Worm (Caenorhabditis elegans) whole organism, young adult: ENCODE data around the gene math-45.

ENCODE experiments used
- B0035.1 ChIP-seq: sonication (generic microtip); optimal IDR thresholded peaks from 2 replicates; lab custom pipeline; 2016; ENCODE audit warnings: missing genetic modification characterization, mild to moderate bottlenecking, missing compliant biosample characterization, missing genotype, missing genetic modification reagents
- B0261.1 ChIP-seq: sonication (generic microtip); optimal IDR thresholded peaks from 2 replicates; lab custom pipeline; 2016; ENCODE audit warnings: mild to moderate bottlenecking, missing genetic modification characterization, moderate library complexity, missing compliant biosample characterization
- D2030.7 ChIP-seq: fragments of 200-800 bp; sonication (Bioruptor generic); IDR thresholded peaks from 2 replicates; pipeline ENCODE4 v1.3.6; 2022; ENCODE audit warnings: missing genetic modification reagents, missing genetic modification characterization, missing compliant biosample characterization
- F23B12.7 ChIP-seq: sonication (generic microtip); optimal IDR thresholded peaks from 2 replicates; lab custom pipeline; 2017; ENCODE audit warnings: missing genetic modification characterization, mild to moderate bottlenecking, missing compliant biosample characterization, antibody characterized with exemption, moderate library complexity; ENCODE audit not compliant: insufficient read depth
- F52B5.7 ChIP-seq: sonication (generic microtip); optimal IDR thresholded peaks from 2 replicates; lab custom pipeline; 2016; ENCODE audit warnings: mild to moderate bottlenecking, missing genetic modification characterization, missing compliant biosample characterization
- F57C9.4 ChIP-seq: sonication (generic microtip); optimal IDR thresholded peaks from 2 replicates; lab custom pipeline; 2017; ENCODE audit warnings: mild to moderate bottlenecking, missing genetic modification characterization, missing compliant biosample characterization
- K11D2.4 ChIP-seq: fragments of 200-800 bp; sonication (Bioruptor generic); IDR thresholded peaks from 2 replicates; pipeline ENCODE4 v1.3.6; 2022; ENCODE audit warnings: missing genetic modification reagents, missing genetic modification characterization, missing compliant biosample characterization
- K12H6.12 ChIP-seq: fragments of 200-800 bp; sonication (Bioruptor generic); optimal IDR thresholded peaks from 2 replicates; lab custom pipeline; 2018; ENCODE audit warnings: mild to moderate bottlenecking, missing genetic modification characterization, missing compliant biosample characterization
- T07F8.4 ChIP-seq: sonication (generic microtip); optimal IDR thresholded peaks from 2 replicates; lab custom pipeline; 2016; ENCODE audit warnings: mild to moderate bottlenecking, missing genetic modification characterization, moderate library complexity, missing compliant biosample characterization
- Y53F4B.3 ChIP-seq: fragments of 200-800 bp; sonication (Bioruptor generic); IDR thresholded peaks from 2 replicates; pipeline ENCODE4 v1.3.6; 2022; ENCODE audit warnings: missing genetic modification reagents, missing genetic modification characterization, missing compliant biosample characterization
- Y53G8AR.9 ChIP-seq: fragments of 200-800 bp; sonication (Bioruptor generic); conservative IDR thresholded peaks from 2 replicates; pipeline ENCODE4 v1.3.6; 2022; ENCODE audit warnings: missing genetic modification reagents, missing genetic modification characterization, missing compliant biosample characterization
- Y56A3A.18 ChIP-seq: fragments of 200-800 bp; sonication (Bioruptor generic); IDR thresholded peaks from 2 replicates; pipeline ENCODE4 v1.3.6; 2022; ENCODE audit warnings: missing genetic modification reagents, missing genetic modification characterization, missing compliant biosample characterization
- Y95B8A.8 ChIP-seq: fragments of 200-800 bp; sonication (Bioruptor generic); IDR thresholded peaks from 2 replicates; pipeline ENCODE4 v1.3.6; 2022; ENCODE audit warnings: missing genetic modification reagents, missing genetic modification characterization, missing compliant biosample characterization
- ZK185.1 ChIP-seq: sonication (generic microtip); optimal IDR thresholded peaks from 2 replicates; lab custom pipeline; 2016; ENCODE audit warnings: mild to moderate bottlenecking, missing genetic modification characterization, missing compliant biosample characterization; ENCODE audit not compliant: poor library complexity, severe bottlenecking
- ama-1 ChIP-seq, 3 experiments: fragments of 150-350 bp in 1 of 3; sonication (generic microtip) in 2 of 3; optimal IDR thresholded peaks; 2 replicates each; lab custom pipeline; 2014 to 2018; ENCODE audit warnings: missing biosample characterization in 2 of 3, missing genetic modification characterization in 2 of 3, missing genetic modification reagents in 2 of 3
- athp-1 ChIP-seq: sonication (generic microtip); optimal IDR thresholded peaks from 2 replicates; lab custom pipeline; 2017; ENCODE audit warnings: mild to moderate bottlenecking, missing genetic modification characterization, missing compliant biosample characterization
- bed-1 ChIP-seq: fragments of 200-800 bp; sonication (Bioruptor generic); IDR thresholded peaks from 2 replicates; pipeline ENCODE4 v1.3.6; 2022; ENCODE audit warnings: missing genetic modification reagents, missing genetic modification characterization, missing compliant biosample characterization
- cebp-2 ChIP-seq: fragments of 200-800 bp; sonication (Bioruptor generic); IDR thresholded peaks from 2 replicates; pipeline ENCODE4 v1.3.6; 2022; ENCODE audit warnings: missing genetic modification characterization, missing compliant biosample characterization
- ceh-100 ChIP-seq: fragments of 200-800 bp; sonication (Bioruptor generic); IDR thresholded peaks from 2 replicates; pipeline ENCODE4 v1.3.6; 2022; ENCODE audit warnings: missing genetic modification reagents, missing genetic modification characterization, missing compliant biosample characterization
- ceh-27 ChIP-seq: fragments of 200-800 bp; sonication (Bioruptor generic); optimal IDR thresholded peaks from 2 replicates; lab custom pipeline; 2018; ENCODE audit warnings: mild to moderate bottlenecking, missing genetic modification characterization, moderate library complexity, missing compliant biosample characterization
- ceh-58 ChIP-seq: fragments of 200-800 bp; sonication (Bioruptor generic); IDR thresholded peaks from 2 replicates; pipeline ENCODE4 v1.3.6; 2022; ENCODE audit warnings: missing genetic modification characterization, missing compliant biosample characterization
- die-1 ChIP-seq: sonication (generic microtip); optimal IDR thresholded peaks from 2 replicates; lab custom pipeline; 2016; ENCODE audit warnings: missing genotype, mild to moderate bottlenecking, missing genetic modification characterization, missing compliant biosample characterization
- dpff-1 ChIP-seq: sonication (generic microtip); optimal IDR thresholded peaks from 2 replicates; lab custom pipeline; 2017; ENCODE audit warnings: mild to moderate bottlenecking, missing genetic modification characterization, missing compliant biosample characterization
- egl-18 ChIP-seq: fragments of 200-800 bp; sonication (Bioruptor generic); IDR thresholded peaks from 2 replicates; pipeline ENCODE4 v1.3.6; 2022; ENCODE audit warnings: missing genetic modification reagents, missing genetic modification characterization, missing compliant biosample characterization
- ekl-4 ChIP-seq: fragments of 200-800 bp; sonication (Bioruptor generic); IDR thresholded peaks from 2 replicates; pipeline ENCODE4 v1.3.6; 2022; ENCODE audit warnings: missing genetic modification reagents, missing genetic modification characterization, missing compliant biosample characterization
- gei-17 ChIP-seq: fragments of 200-800 bp; sonication (Bioruptor generic); optimal IDR thresholded peaks from 2 replicates; lab custom pipeline; 2018; ENCODE audit warnings: mild to moderate bottlenecking, missing genetic modification characterization, missing compliant biosample characterization
- him-1 ChIP-seq: sonication (generic microtip); optimal IDR thresholded peaks from 2 replicates; lab custom pipeline; 2016; ENCODE audit warnings: missing genotype, missing genetic modification reagents, missing genetic modification characterization, missing compliant biosample characterization
- hlh-26 ChIP-seq: fragments of 200-800 bp; sonication (Bioruptor generic); conservative IDR thresholded peaks from 2 replicates; pipeline ENCODE4 v1.3.6; 2022; ENCODE audit warnings: missing genetic modification reagents, missing genetic modification characterization, missing compliant biosample characterization
- hmg-1.2 ChIP-seq: fragments of 200-800 bp; sonication (Bioruptor generic); IDR thresholded peaks from 2 replicates; pipeline ENCODE4 v1.3.6; 2022; ENCODE audit warnings: missing genetic modification reagents, missing genetic modification characterization, missing compliant biosample characterization
- hmg-20 ChIP-seq: fragments of 200-800 bp; sonication (Bioruptor generic); IDR thresholded peaks from 2 replicates; pipeline ENCODE4 v1.3.6; 2022; ENCODE audit warnings: missing genetic modification reagents, missing genetic modification characterization, missing compliant biosample characterization
- let-526 ChIP-seq: fragments of 200-800 bp; sonication (Bioruptor generic); IDR thresholded peaks from 2 replicates; pipeline ENCODE4 v1.3.6; 2022; ENCODE audit warnings: missing genetic modification reagents, missing genetic modification characterization, missing compliant biosample characterization
- lir-1 ChIP-seq: fragments of 200-800 bp; sonication (Bioruptor generic); conservative IDR thresholded peaks from 2 replicates; pipeline ENCODE4 v1.3.6; 2022; ENCODE audit warnings: missing genetic modification reagents, missing genetic modification characterization, missing compliant biosample characterization
- lsy-27 ChIP-seq: sonication (generic microtip); optimal IDR thresholded peaks from 2 replicates; lab custom pipeline; 2017; ENCODE audit warnings: missing genetic modification characterization, mild to moderate bottlenecking, missing compliant biosample characterization, antibody characterized with exemption, missing genotype, borderline replicate concordance; ENCODE audit not compliant: insufficient read depth
- madf-10 ChIP-seq: sonication (generic microtip); optimal IDR thresholded peaks from 2 replicates; lab custom pipeline; 2016; ENCODE audit warnings: mild to moderate bottlenecking, missing genetic modification characterization, missing compliant biosample characterization
- mxl-1 ChIP-seq: sonication (generic microtip); optimal IDR thresholded peaks from 2 replicates; lab custom pipeline; 2016; ENCODE audit warnings: missing genetic modification characterization, missing compliant biosample characterization
- nfya-2 ChIP-seq: fragments of 200-800 bp; sonication (Bioruptor generic); IDR thresholded peaks from 2 replicates; pipeline ENCODE4 v1.3.6; 2022; ENCODE audit warnings: missing genetic modification reagents, missing genetic modification characterization, missing compliant biosample characterization
- nhr-120 ChIP-seq: fragments of 200-800 bp; sonication (Bioruptor generic); IDR thresholded peaks from 2 replicates; pipeline ENCODE4 v1.3.6; 2022; ENCODE audit warnings: missing genetic modification characterization, missing compliant biosample characterization
- nhr-179 ChIP-seq: sonication (generic microtip); optimal IDR thresholded peaks from 2 replicates; lab custom pipeline; 2016; ENCODE audit warnings: mild to moderate bottlenecking, missing genetic modification characterization, missing compliant biosample characterization
- nhr-90 ChIP-seq: sonication (generic microtip); optimal IDR thresholded peaks from 2 replicates; lab custom pipeline; 2016; ENCODE audit warnings: missing genotype, mild to moderate bottlenecking, missing genetic modification characterization, missing compliant biosample characterization
- rec-8 ChIP-seq, 2 experiments: sonication (generic microtip); optimal IDR thresholded peaks; 2 replicates each; lab custom pipeline; 2016; ENCODE audit warnings: mild to moderate bottlenecking in 2 of 2, missing genetic modification characterization in 2 of 2, missing genetic modification reagents in 2 of 2, missing genotype in 2 of 2, missing biosample characterization in 1 of 2, missing compliant biosample characterization in 1 of 2, moderate library complexity in 1 of 2
- rpc-1 ChIP-seq, 2 experiments: fragments of 150-350 bp in 1 of 2; sonication (generic microtip) in 1 of 2; optimal IDR thresholded peaks; 2 replicates each; lab custom pipeline; 2014 to 2018; ENCODE audit warnings: missing biosample characterization in 1 of 2, missing genetic modification characterization in 1 of 2, missing genetic modification reagents in 1 of 2, missing genotype in 1 of 2
- snpc-1.3 ChIP-seq: sonication (generic microtip); optimal IDR thresholded peaks from 2 replicates; lab custom pipeline; 2017; ENCODE audit warnings: missing genetic modification characterization, mild to moderate bottlenecking, missing compliant biosample characterization, antibody characterized with exemption, moderate library complexity, missing genotype, missing genetic modification reagents; ENCODE audit not compliant: insufficient read depth
- sptf-2 ChIP-seq: fragments of 200-800 bp; sonication (Bioruptor generic); optimal IDR thresholded peaks from 2 replicates; lab custom pipeline; 2018; ENCODE audit warnings: mild to moderate bottlenecking, missing genetic modification characterization, missing compliant biosample characterization
- tbp1 ChIP-seq: fragments of 200-800 bp; sonication (Bioruptor generic); optimal IDR thresholded peaks from 2 replicates; lab custom pipeline; 2018; ENCODE audit warnings: mild to moderate bottlenecking, missing genetic modification characterization, missing compliant biosample characterization
- xnd-1 ChIP-seq: sonication (generic microtip); optimal IDR thresholded peaks from 2 replicates; lab custom pipeline; 2016; ENCODE audit warnings: missing genotype, missing genetic modification reagents, missing genetic modification characterization, missing compliant biosample characterization
- zfh-2 ChIP-seq: fragments of 200-800 bp; sonication (Bioruptor generic); conservative IDR thresholded peaks from 2 replicates; pipeline ENCODE4 v1.3.6; 2022; ENCODE audit warnings: missing genetic modification reagents, missing genetic modification characterization, missing compliant biosample characterization
- ztf-26 ChIP-seq: sonication (generic microtip); optimal IDR thresholded peaks from 2 replicates; lab custom pipeline; 2017; ENCODE audit warnings: missing genetic modification characterization, missing compliant biosample characterization
- ztf-28 ChIP-seq: fragments of 200-800 bp; sonication (Bioruptor generic); IDR thresholded peaks from 2 replicates; pipeline ENCODE4 v1.3.6; 2022; ENCODE audit warnings: missing genetic modification reagents, missing genetic modification characterization, missing compliant biosample characterization

The math-45 gene

ce11 chrII:1519867-1520266 is 2.6 kb upstream of the math-45 start (continued):
- TF ChIP-seq nhr-120 (GFP tag; lab: Robert Waterston, UW), result no peak
- no peak for TF ChIP-seq xnd-1
- no peak for TF ChIP-seq lsy-27 (tag; lab: Kevin White, UChicago)
- TF ChIP-seq F52B5.7 (tag; lab: Kevin White, UChicago), result no peak
- peak; percentile 60 for TF ChIP-seq rpc-1 (optimal IDR thresholded peaks at IDR 0.05; lab: Kevin White, UChicago)
- peak; percentile 73 for TF ChIP-seq rpc-1 (tag; optimal IDR thresholded peaks at IDR 0.05; lab: Kevin White, UChicago)
- TF ChIP-seq ZK185.1 (tag; lab: Kevin White, UChicago), result peak; percentile 15
- TF ChIP-seq F57C9.4, result no peak
- no peak for TF ChIP-seq ama-1 (optimal IDR thresholded peaks at IDR 0.05; lab: Kevin White, UChicago)
- peak in 1 of 2 experiments; percentile 25 for TF ChIP-seq ama-1 (GFP tag; optimal IDR thresholded peaks at IDR 0.05; lab: Kevin White, UChicago)
- peak; percentile 26 for TF ChIP-seq ceh-27 (GFP tag; lab: Kevin White, UChicago)
- TF ChIP-seq bed-1 (GFP tag; lab: Robert Waterston, UW), result no peak
- peak; percentile 27 for TF ChIP-seq snpc-1.3 (tag; lab: Kevin White, UChicago)
- TF ChIP-seq ztf-28 (GFP tag; lab: Robert Waterston, UW), result 0 out of 2 replicates have a peak, but pooled peaks have one; percentile 64
- no peak for TF ChIP-seq sptf-2 (GFP tag; lab: Kevin White, UChicago)
- TF ChIP-seq F23B12.7 (tag; lab: Kevin White, UChicago), result peak; percentile 55
- TF ChIP-seq die-1 (tag; lab: Kevin White, UChicago), result peak; percentile 26
- TF ChIP-seq let-526, result no peak
- TF ChIP-seq Y53F4B.3 (GFP tag; lab: Robert Waterston, UW), result no peak
- TF ChIP-seq tbp1, result peak; percentile 95
- no peak for TF ChIP-seq zfh-2
- peak; percentile 28; the same call in 1 of the 2 replicates for TF ChIP-seq D2030.7 (GFP tag; lab: Robert Waterston, UW)
- TF ChIP-seq nhr-90 (tag; lab: Kevin White, UChicago), result peak; percentile 25
- no peak for TF ChIP-seq ekl-4 (GFP tag; lab: Robert Waterston, UW)
- TF ChIP-seq nhr-179 (tag; lab: Kevin White, UChicago), result no peak
- peak; percentile 77 for TF ChIP-seq hmg-1.2 (GFP tag; lab: Robert Waterston, UW)
- TF ChIP-seq athp-1 (tag; lab: Kevin White, UChicago), result peak; percentile 9
- no peak for TF ChIP-seq ceh-58
- TF ChIP-seq K12H6.12 (tag; lab: Kevin White, UChicago), result peak; percentile 21
- 0 out of 2 replicates have a peak, but pooled peaks have one; percentile 23 for TF ChIP-seq K11D2.4 (GFP tag; lab: Robert Waterston, UW)
- TF ChIP-seq madf-10 (tag; lab: Kevin White, UChicago), result peak; percentile 47
- no peak for TF ChIP-seq gei-17 (GFP tag; lab: Kevin White, UChicago)
- TF ChIP-seq hlh-26 (GFP tag; lab: Robert Waterston, UW), result no peak
- TF ChIP-seq B0261.1 (tag; lab: Kevin White, UChicago), result peak; percentile 86
- no peak for TF ChIP-seq hmg-20 (GFP tag; lab: Robert Waterston, UW)
- no peak for TF ChIP-seq Y95B8A.8 (GFP tag; lab: Robert Waterston, UW)
- no peak for TF ChIP-seq nfya-2
- TF ChIP-seq rec-8 (tag; optimal IDR thresholded peaks at IDR 0.05; lab: Kevin White, UChicago), result peak in 1 of 2 experiments; percentile 34
- no peak for TF ChIP-seq ceh-100 (GFP tag; lab: Robert Waterston, UW)
- no peak for TF ChIP-seq ztf-26 (tag; lab: Kevin White, UChicago)
- TF ChIP-seq him-1, result peak; percentile 44
- TF ChIP-seq T07F8.4 (tag; lab: Kevin White, UChicago), result no peak
- TF ChIP-seq mxl-1 (tag; lab: Kevin White, UChicago), result peak; percentile 18
- TF ChIP-seq dpff-1, result no peak
- TF ChIP-seq egl-18 (GFP tag; lab: Robert Waterston, UW), result no peak
- TF ChIP-seq cebp-2, result 0 out of 2 replicates have a peak, but pooled peaks have one; percentile 63
- TF ChIP-seq Y56A3A.18 (GFP tag; lab: Robert Waterston, UW), result no peak
- no peak for TF ChIP-seq B0035.1 (tag; lab: Kevin White, UChicago)
- no peak for TF ChIP-seq Y53G8AR.9 (GFP tag; lab: Robert Waterston, UW)
- TF ChIP-seq lir-1 (GFP tag; lab: Robert Waterston, UW), result no peak
